Fruit fly (Drosophila melanogaster) whole organism, embryonic: ENCODE data around the gene CG15773.

Source experiments
- CG10543 ChIP-seq: fragments of 200-800 bp; sonication (Bioruptor generic); optimal IDR thresholded peaks from 3 replicates; lab custom pipeline; 2017; ENCODE audit warnings: missing biosample characterization, mild to moderate bottlenecking, missing genetic modification characterization, moderate library complexity
- CG12104 ChIP-seq: fragments of 200-800 bp; sonication (Bioruptor generic); optimal IDR thresholded peaks from 3 replicates; lab custom pipeline; 2016; ENCODE audit warnings: missing biosample characterization, missing genetic modification characterization
- CG12219 ChIP-seq: fragments of 200-800 bp; sonication (Bioruptor generic); optimal IDR thresholded peaks from 3 replicates; lab custom pipeline; 2018; ENCODE audit warnings: missing biosample characterization, mild to moderate bottlenecking, missing genetic modification characterization
- CG12659 ChIP-seq: fragments of 200-800 bp; sonication (Bioruptor generic); optimal IDR thresholded peaks from 3 replicates; lab custom pipeline; 2017; ENCODE audit warnings: mild to moderate bottlenecking, missing biosample characterization, missing genetic modification reagents, missing genetic modification characterization
- CG13894 ChIP-seq: fragments of 200-800 bp; sonication (Bioruptor generic); optimal IDR thresholded peaks from 3 replicates; lab custom pipeline; 2018; ENCODE audit warnings: missing biosample characterization, mild to moderate bottlenecking, missing genetic modification characterization, moderate library complexity
- CG1647 ChIP-seq: fragments of 200-800 bp; sonication (Bioruptor generic); optimal IDR thresholded peaks from 3 replicates; lab custom pipeline; 2016; ENCODE audit warnings: missing biosample characterization, missing genetic modification characterization
- CG16815 ChIP-seq: fragments of 200-800 bp; sonication (Bioruptor generic); optimal IDR thresholded peaks from 3 replicates; lab custom pipeline; 2017; ENCODE audit warnings: missing biosample characterization, mild to moderate bottlenecking, missing genetic modification characterization
- CG17359 ChIP-seq: fragments of 200-800 bp; sonication (Bioruptor generic); optimal IDR thresholded peaks from 3 replicates; lab custom pipeline; 2018; ENCODE audit warnings: missing biosample characterization, mild to moderate bottlenecking, missing genetic modification characterization, moderate library complexity
- CG1832 ChIP-seq: fragments of 200-800 bp; sonication (Bioruptor generic); optimal IDR thresholded peaks from 2 replicates; lab custom pipeline; 2017; ENCODE audit warnings: missing biosample characterization, mild to moderate bottlenecking, missing genetic modification characterization, inconsistent platforms
- CG2120 ChIP-seq: fragments of 200-800 bp; sonication (Bioruptor generic); optimal IDR thresholded peaks from 3 replicates; lab custom pipeline; 2016; ENCODE audit warnings: missing biosample characterization, missing genetic modification characterization
- CG2202 ChIP-seq: fragments of 200-800 bp; sonication (Bioruptor generic); optimal IDR thresholded peaks from 2 replicates; lab custom pipeline; 2018; ENCODE audit warnings: missing biosample characterization, mild to moderate bottlenecking, missing genetic modification characterization
- CG33213 ChIP-seq: fragments of 200-800 bp; sonication (Bioruptor generic); optimal IDR thresholded peaks from 3 replicates; lab custom pipeline; 2016; ENCODE audit warnings: missing biosample characterization, missing genetic modification characterization
- CG4424 ChIP-seq: fragments of 200-800 bp; sonication (Bioruptor generic); optimal IDR thresholded peaks from 3 replicates; lab custom pipeline; 2016; ENCODE audit warnings: missing biosample characterization, missing genetic modification characterization
- CG4854 ChIP-seq: fragments of 200-800 bp; sonication (Bioruptor generic); optimal IDR thresholded peaks from 2 replicates; lab custom pipeline; 2016; ENCODE audit warnings: missing biosample characterization, missing genetic modification characterization, inconsistent platforms
- CG7786 ChIP-seq: fragments of 200-800 bp; sonication (Bioruptor generic); optimal IDR thresholded peaks from 2 replicates; lab custom pipeline; 2016; ENCODE audit warnings: missing biosample characterization, missing genetic modification characterization
- CG8388 ChIP-seq: fragments of 200-800 bp; sonication (Bioruptor generic); optimal IDR thresholded peaks from 2 replicates; lab custom pipeline; 2019; ENCODE audit warnings: missing biosample characterization, mild to moderate bottlenecking, missing genetic modification characterization, moderate library complexity
- CG8765 ChIP-seq: fragments of 200-800 bp; sonication (Bioruptor generic); IDR thresholded peaks from 2 replicates; pipeline ENCODE4 v1.3.6; 2022; ENCODE audit warnings: missing biosample characterization, missing genetic modification characterization
- CG9817 ChIP-seq: fragments of 200-800 bp; sonication (Bioruptor generic); optimal IDR thresholded peaks from 2 replicates; lab custom pipeline; 2018; ENCODE audit warnings: missing biosample characterization, mild to moderate bottlenecking, missing genetic modification characterization, moderate library complexity
- CHES-1-like ChIP-seq: fragments of 200-800 bp; sonication (Bioruptor generic); optimal IDR thresholded peaks from 2 replicates; lab custom pipeline; 2016; ENCODE audit warnings: missing biosample characterization, missing genetic modification characterization
- CTCF ChIP-seq: fragments of 200-800 bp; sonication (Bioruptor generic); optimal IDR thresholded peaks from 2 replicates; lab custom pipeline; 2017; ENCODE audit warnings: missing biosample characterization, mild to moderate bottlenecking, missing genetic modification characterization, moderate library complexity
- Chrac-16 ChIP-seq: fragments of 200-800 bp; sonication (Bioruptor generic); optimal IDR thresholded peaks from 3 replicates; lab custom pipeline; 2016; ENCODE audit warnings: missing biosample characterization, missing genetic modification characterization
- CkIIα-i1 ChIP-seq: fragments of 200-800 bp; sonication (Bioruptor generic); IDR thresholded peaks from 2 replicates; pipeline ENCODE4 v1.3.6; 2022; ENCODE audit warnings: missing biosample characterization, missing genetic modification characterization
- Doc2 ChIP-seq: fragments of 200-800 bp; sonication (Bioruptor generic); IDR thresholded peaks from 2 replicates; pipeline ENCODE4 v1.3.6; 2022; ENCODE audit warnings: missing biosample characterization, missing genetic modification characterization
- ERR ChIP-seq: fragments of 200-800 bp; sonication (Bioruptor generic); optimal IDR thresholded peaks from 2 replicates; lab custom pipeline; 2016; ENCODE audit warnings: missing biosample characterization, missing genetic modification characterization
- Ets65A ChIP-seq: fragments of 200-800 bp; sonication (Bioruptor generic); peaks from one replicate; lab custom pipeline; 2016; ENCODE audit warnings: missing biosample characterization, missing genetic modification characterization
- HLH4C ChIP-seq: fragments of 200-800 bp; sonication (Bioruptor generic); IDR thresholded peaks from 3 replicates; pipeline ENCODE4 v1.3.6; 2022; ENCODE audit warnings: missing biosample characterization, missing genetic modification characterization; ENCODE audit not compliant: partially characterized antibody
- HLH54F ChIP-seq: fragments of 200-800 bp; sonication (Bioruptor generic); optimal IDR thresholded peaks from 3 replicates; lab custom pipeline; 2016; ENCODE audit warnings: missing biosample characterization, missing genetic modification characterization
- NC2β ChIP-seq: fragments of 200-800 bp; sonication (Bioruptor generic); optimal IDR thresholded peaks from 2 replicates; lab custom pipeline; 2016; ENCODE audit warnings: missing biosample characterization, missing genetic modification characterization
- Sin3A ChIP-seq: fragments of >200 bp; optimal IDR thresholded peaks from 2 replicates; lab custom pipeline; 2018
- Stat92E ChIP-seq, 3 experiments: fragments of >200 bp in 2 of 3; fragments of 200-800 bp in 1 of 3; sonication (Bioruptor generic) in 1 of 3; optimal IDR thresholded peaks; 2 replicates each; lab custom pipeline; 2017 to 2019; ENCODE audit warnings: missing biosample characterization in 3 of 3, missing genetic modification characterization in 3 of 3, mild to moderate bottlenecking in 1 of 3, moderate library complexity in 1 of 3
- ac ChIP-seq: fragments of 200-800 bp; sonication (Bioruptor generic); optimal IDR thresholded peaks from 3 replicates; lab custom pipeline; 2017; ENCODE audit warnings: missing biosample characterization, mild to moderate bottlenecking, missing genetic modification characterization
- al ChIP-seq: fragments of 200-800 bp; sonication (Bioruptor generic); IDR thresholded peaks from 2 replicates; pipeline ENCODE4 v1.3.6; 2022; ENCODE audit warnings: missing biosample characterization, missing genetic modification characterization
- ap ChIP-seq: fragments of 200-800 bp; sonication (Bioruptor generic); IDR thresholded peaks from 2 replicates; pipeline ENCODE4 v1.3.6; 2022; ENCODE audit warnings: missing biosample characterization, missing genetic modification characterization
- cato ChIP-seq: fragments of 200-800 bp; sonication (Bioruptor generic); optimal IDR thresholded peaks from 2 replicates; lab custom pipeline; 2016; ENCODE audit warnings: missing biosample characterization, missing genetic modification characterization, borderline replicate concordance
- corto ChIP-seq: fragments of 200-800 bp; sonication (Bioruptor generic); optimal IDR thresholded peaks from 2 replicates; lab custom pipeline; 2016; ENCODE audit warnings: missing biosample characterization, mild to moderate bottlenecking, missing genetic modification characterization, moderate library complexity
- ewg ChIP-seq: fragments of 200-800 bp; sonication (Bioruptor generic); optimal IDR thresholded peaks from 3 replicates; lab custom pipeline; 2017; ENCODE audit warnings: mild to moderate bottlenecking, missing biosample characterization, missing genetic modification reagents, missing genetic modification characterization
- fru ChIP-seq: fragments of >200 bp; optimal IDR thresholded peaks from 2 replicates; lab custom pipeline; 2017
- gem ChIP-seq: fragments of 200-800 bp; sonication (Bioruptor generic); optimal IDR thresholded peaks from 2 replicates; lab custom pipeline; 2019; ENCODE audit warnings: missing biosample characterization, mild to moderate bottlenecking, missing genetic modification characterization, moderate library complexity
- inv ChIP-seq: fragments of 200-800 bp; sonication (Bioruptor generic); IDR thresholded peaks from 2 replicates; pipeline ENCODE4 v1.3.6; 2022; ENCODE audit warnings: missing biosample characterization, missing genetic modification characterization; ENCODE audit not compliant: partially characterized antibody
- ken ChIP-seq: fragments of 200-800 bp; sonication (Bioruptor generic); IDR thresholded peaks from 3 replicates; pipeline ENCODE4 v1.3.6; 2022; ENCODE audit warnings: missing biosample characterization, missing genetic modification characterization
- lilli ChIP-seq: fragments of 200-800 bp; sonication (Bioruptor generic); optimal IDR thresholded peaks from 3 replicates; lab custom pipeline; 2016; ENCODE audit warnings: missing biosample characterization, missing genetic modification characterization
- lmd ChIP-seq: fragments of 200-800 bp; sonication (Bioruptor generic); IDR thresholded peaks from 2 replicates; pipeline ENCODE4 v1.3.6; 2022; ENCODE audit warnings: missing biosample characterization, missing genetic modification characterization
- seq ChIP-seq: fragments of 200-800 bp; sonication (Bioruptor generic); IDR thresholded peaks from 2 replicates; pipeline ENCODE4 v1.3.6; 2022; ENCODE audit warnings: missing biosample characterization, missing genetic modification characterization
- stc ChIP-seq: fragments of 200-800 bp; sonication (Bioruptor generic); IDR thresholded peaks from 2 replicates; pipeline ENCODE4 v1.3.6; 2022; ENCODE audit warnings: missing biosample characterization, missing genetic modification characterization
- stwl ChIP-seq: fragments of 200-800 bp; sonication (Bioruptor generic); optimal IDR thresholded peaks from 3 replicates; lab custom pipeline; 2018; ENCODE audit warnings: missing biosample characterization, mild to moderate bottlenecking, missing genetic modification characterization, moderate library complexity
- unc-4 ChIP-seq: fragments of 200-800 bp; sonication (Bioruptor generic); IDR thresholded peaks from 2 replicates; pipeline ENCODE4 v1.3.6; 2022; ENCODE audit warnings: missing biosample characterization, missing genetic modification characterization; ENCODE audit not compliant: partially characterized antibody
- vfl ChIP-seq: fragments of 200-800 bp; sonication (Bioruptor generic); optimal IDR thresholded peaks from 2 replicates; lab custom pipeline; 2016; ENCODE audit warnings: missing biosample characterization, missing genetic modification characterization
- wek ChIP-seq: fragments of 200-800 bp; sonication (Bioruptor generic); optimal IDR thresholded peaks from 3 replicates; lab custom pipeline; 2018; ENCODE audit warnings: missing biosample characterization, mild to moderate bottlenecking, missing genetic modification characterization, moderate library complexity
- z ChIP-seq: fragments of 200-800 bp; sonication (Bioruptor generic); IDR thresholded peaks from 3 replicates; pipeline ENCODE4 v1.3.6; 2022; ENCODE audit warnings: missing biosample characterization, missing genetic modification characterization

Gene CG15773

DNA sequence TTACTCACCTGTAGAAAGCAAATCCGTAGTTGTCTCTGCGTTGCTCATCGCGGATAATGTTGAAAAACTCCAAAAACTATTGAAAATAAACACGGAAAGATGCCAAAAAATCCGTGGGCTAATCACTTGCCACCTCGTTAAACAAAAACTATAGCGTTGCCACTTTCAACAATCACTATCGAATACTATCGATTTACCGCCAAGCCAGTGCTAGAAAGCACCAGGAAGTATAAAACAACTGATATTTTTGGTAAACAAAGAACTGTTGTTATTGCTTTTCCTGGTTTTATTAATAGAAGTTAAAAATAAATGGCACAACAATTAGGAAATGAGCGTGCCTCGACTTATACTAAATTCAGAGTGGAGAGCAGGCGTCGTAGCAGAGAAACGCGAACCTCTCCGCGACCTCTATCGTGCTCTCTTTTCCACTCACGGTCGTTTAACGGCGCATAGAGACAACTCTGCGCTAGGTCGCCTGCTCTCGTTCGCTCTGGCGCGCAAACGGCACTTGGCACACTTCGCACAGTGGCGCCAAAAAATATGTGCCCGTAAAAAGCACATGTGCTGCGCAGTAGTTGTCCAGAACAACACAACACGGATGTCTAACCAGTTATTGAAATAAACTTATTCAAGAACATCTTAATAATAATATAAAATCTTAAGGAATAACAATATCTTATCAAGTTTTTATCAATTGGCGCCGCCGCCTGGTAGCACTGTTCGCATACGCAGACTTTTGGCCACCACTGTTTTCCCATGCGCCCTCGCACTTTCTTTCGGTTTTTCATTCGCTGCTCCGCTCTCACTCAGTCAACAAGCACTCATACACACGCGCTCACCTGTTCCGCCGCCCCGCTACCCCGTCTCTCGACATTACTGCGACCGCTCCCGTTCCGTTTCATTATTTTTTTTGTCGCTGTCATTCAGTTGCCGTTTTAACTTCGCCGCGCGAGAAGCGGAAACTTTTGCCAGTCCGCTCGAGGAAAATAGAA is 22.6 kb downstream of the CG15773 start, which contains the start of the genes lin-52 and CG15771 (continued):
- TF ChIP-seq HLH4C: 0 out of 3 replicates have a peak, but pooled peaks have one; percentile 24
- peak; percentile 83 for TF ChIP-seq Sin3A
- TF ChIP-seq CG12219 (GFP tag; lab: Kevin White, UChicago): peak; percentile 92
- TF ChIP-seq CG8388 (GFP tag; lab: Kevin White, UChicago): peak; percentile 100
- peak; percentile 95 for TF ChIP-seq CG13894
- TF ChIP-seq gem (tag; lab: Kevin White, UChicago): peak; percentile 96
- peak; percentile 92 for TF ChIP-seq CG4424
- peak; percentile 97 for TF ChIP-seq lmd (GFP tag; lab: Robert Waterston, UW)
- peak; percentile 90 for TF ChIP-seq CG2202
- TF ChIP-seq CG9817 (tag; lab: Kevin White, UChicago): peak; percentile 95
- peak; percentile 85 for TF ChIP-seq cato (GFP tag; lab: Kevin White, UChicago)
- TF ChIP-seq ap: peak; percentile 90
- TF ChIP-seq CkIIα-i1: peak; percentile 76
- peak; percentile 40; the same call in 1 of the 2 replicates for TF ChIP-seq inv (GFP tag; lab: Robert Waterston, UW)
- peak; percentile 97 for TF ChIP-seq Ets65A (GFP tag; lab: Kevin White, UChicago)
- peak; percentile 53 for TF ChIP-seq CG1647 (GFP tag; lab: Kevin White, UChicago)
- peak; percentile 66 for TF ChIP-seq CG7786
- TF ChIP-seq unc-4: peak; percentile 67
- peak; percentile 93 for TF ChIP-seq Chrac-16
- TF ChIP-seq CG8765 (GFP tag; lab: Robert Waterston, UW): peak; percentile 82
- peak; percentile 69 for TF ChIP-seq CTCF (GFP tag; lab: Kevin White, UChicago)
- peak; percentile 89 for TF ChIP-seq ewg
- peak; percentile 59 for TF ChIP-seq ERR (GFP tag; lab: Kevin White, UChicago)
- TF ChIP-seq CG2120 (GFP tag; lab: Kevin White, UChicago): peak; percentile 92
- TF ChIP-seq vfl (GFP tag; lab: Kevin White, UChicago): peak; percentile 83
- peak; percentile 92 for TF ChIP-seq lilli (GFP tag; lab: Kevin White, UChicago)
- peak; percentile 96 for TF ChIP-seq seq (GFP tag; lab: Robert Waterston, UW)
- TF ChIP-seq Doc2 (GFP tag; lab: Robert Waterston, UW): peak; percentile 85
- TF ChIP-seq NC2β: peak; percentile 28
- peak; percentile 55 for TF ChIP-seq wek
- TF ChIP-seq HLH54F (GFP tag; lab: Kevin White, UChicago): peak; percentile 83
- peak; percentile 92 for TF ChIP-seq CG12104 (GFP tag; lab: Kevin White, UChicago)
- peak; percentile 85 for TF ChIP-seq CG1832 (GFP tag; lab: Kevin White, UChicago)
- peak; percentile 81 for TF ChIP-seq ac (GFP tag; lab: Kevin White, UChicago)
- peak; percentile 91 for TF ChIP-seq stc
- peak; percentile 33 for TF ChIP-seq CHES-1-like (GFP tag; lab: Kevin White, UChicago)
- no peak for TF ChIP-seq fru (lab: Kevin White, UChicago)
- peak; percentile 94 for TF ChIP-seq al (GFP tag; lab: Robert Waterston, UW)
- TF ChIP-seq CG10543: peak; percentile 99
- TF ChIP-seq CG17359 (tag; lab: Kevin White, UChicago): peak; percentile 93
- peak; percentile 97 for TF ChIP-seq CG12659 (GFP tag; lab: Kevin White, UChicago)
- peak; percentile 45 for TF ChIP-seq stwl (tag; lab: Kevin White, UChicago)
- TF ChIP-seq CG16815 (GFP tag; lab: Kevin White, UChicago): peak; percentile 94
- TF ChIP-seq Stat92E (GFP tag; optimal IDR thresholded peaks at IDR 0.05; lab: Kevin White, UChicago): peak in 1 of 3 experiments; percentile 82
- TF ChIP-seq corto: peak; percentile 95
- TF ChIP-seq CG4854: peak; percentile 70
- TF ChIP-seq CG33213 (GFP tag; lab: Kevin White, UChicago): peak; percentile 18
- TF ChIP-seq z (GFP tag; lab: Robert Waterston, UW): peak; percentile 76
- peak; percentile 94 for TF ChIP-seq ken (GFP tag; lab: Robert Waterston, UW)
